Worm (Caenorhabditis elegans) whole organism, midembryonic: ENCODE data around the gene nspd-3.
"Not testable (repeated sequence)": the region's sequence is repeated elsewhere in the genome, so short reads cannot be mapped to it uniquely, and the experiment has no call there.

ENCODE experiments used
- T22C8.4 ChIP-seq: fragments of 200-800 bp; sonication (Bioruptor generic); IDR thresholded peaks from 2 replicates; pipeline ENCODE4 v1.3.6; 2022; ENCODE audit warnings: missing genetic modification characterization, missing compliant biosample characterization
- cog-1 ChIP-seq: sonication (generic microtip); optimal IDR thresholded peaks from 2 replicates; lab custom pipeline; 2016; ENCODE audit warnings: missing genetic modification characterization, missing compliant biosample characterization
- flt-1 ChIP-seq: fragments of 200-800 bp; sonication (Bioruptor generic); IDR thresholded peaks from 2 replicates; pipeline ENCODE4 v1.3.6; 2022; ENCODE audit warnings: missing genetic modification characterization, missing compliant biosample characterization
- klf-2 ChIP-seq: fragments of 200-800 bp; sonication (Bioruptor generic); conservative IDR thresholded peaks from 2 replicates; pipeline ENCODE4 v1.3.6; 2022; ENCODE audit warnings: missing genetic modification reagents, missing genetic modification characterization, missing compliant biosample characterization
- med-1 ChIP-seq: sonication (generic microtip); optimal IDR thresholded peaks from 2 replicates; lab custom pipeline; 2017; ENCODE audit warnings: missing genetic modification characterization, mild to moderate bottlenecking, missing compliant biosample characterization, antibody characterized with exemption, missing genetic modification reagents; ENCODE audit not compliant: insufficient read depth
- ref-1 ChIP-seq: fragments of 200-800 bp; sonication (Bioruptor generic); conservative IDR thresholded peaks from 2 replicates; pipeline ENCODE4 v1.3.6; 2022; ENCODE audit warnings: missing genetic modification reagents, missing genetic modification characterization, missing compliant biosample characterization
- tab-1 ChIP-seq: fragments of 200-800 bp; sonication (Bioruptor generic); IDR thresholded peaks from 2 replicates; pipeline ENCODE4 v1.3.6; 2022; ENCODE audit warnings: missing genetic modification characterization, missing compliant biosample characterization
- ztf-23 ChIP-seq: fragments of 200-800 bp; sonication (Bioruptor generic); IDR thresholded peaks from 2 replicates; pipeline ENCODE4 v1.3.6; 2022; ENCODE audit warnings: missing genetic modification reagents, missing genetic modification characterization, missing compliant biosample characterization
- ztf-29 ChIP-seq: fragments of 200-800 bp; sonication (Bioruptor generic); IDR thresholded peaks from 2 replicates; pipeline ENCODE4 v1.3.6; 2022; ENCODE audit warnings: missing genetic modification reagents, missing genetic modification characterization, missing compliant biosample characterization

nspd-3 gene

ce11 chrIV:5173032-5173431, 10.2 kb upstream of the nspd-3 start, which contains the start of gene lam-1:
TSS of gene lam-1 (plus strand) at chrIV:5173332.
- TF ChIP-seq ztf-29 (GFP tag; lab: Robert Waterston, UW) (no peak), klf-2 (GFP tag; lab: Robert Waterston, UW) (no peak), ref-1 (GFP tag; lab: Robert Waterston, UW) (no peak), cog-1 (tag; lab: Kevin White, UChicago) (no peak), flt-1 (GFP tag; lab: Robert Waterston, UW) (0 out of 2 replicates have a peak, but pooled peaks have one; percentile 40), med-1 (GFP tag; lab: Kevin White, UChicago) (no peak), ztf-23 (GFP tag; lab: Robert Waterston, UW) (no peak)

- TF ChIP-seq tab-1 (GFP tag; lab: Robert Waterston, UW) (no peak), klf-2 (GFP tag; lab: Robert Waterston, UW) (no peak)
Measured at ce11 chrIV:5171994-5172528, 9.2 kb upstream of the nspd-3 start.

DNA sequence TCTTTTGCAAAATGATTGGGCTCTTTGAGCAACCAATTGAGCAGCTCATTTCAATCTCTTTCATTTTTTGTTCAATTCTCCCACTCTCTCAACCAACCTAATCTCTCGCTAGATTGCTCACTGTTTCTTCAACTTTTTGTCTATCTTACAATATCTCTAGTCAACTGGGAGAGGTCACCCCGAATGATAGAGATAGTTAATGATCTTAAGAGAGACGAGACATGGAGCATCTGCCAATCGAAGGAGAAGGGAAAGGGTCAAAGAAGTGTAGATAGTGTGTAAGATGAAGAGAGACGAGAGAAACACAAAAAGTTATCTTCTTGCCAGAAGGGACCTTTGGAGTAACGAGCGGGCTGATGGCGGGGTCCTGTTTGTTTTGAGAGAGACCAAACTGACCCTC, 6.5 kb upstream of the nspd-3 start:
- TF ChIP-seq flt-1 (GFP tag; lab: Robert Waterston, UW) (no peak), T22C8.4 (GFP tag; lab: Robert Waterston, UW) (no peak), cog-1 (tag; lab: Kevin White, UChicago) (peak; percentile 48), ztf-29 (GFP tag; lab: Robert Waterston, UW) (no peak), tab-1 (GFP tag; lab: Robert Waterston, UW) (no peak)

- no peak for TF ChIP-seq med-1 (GFP tag; lab: Kevin White, UChicago)
- no peak for TF ChIP-seq flt-1 (GFP tag; lab: Robert Waterston, UW)
- TF ChIP-seq ztf-23 (GFP tag; lab: Robert Waterston, UW) = no peak
- TF ChIP-seq cog-1 (tag; lab: Kevin White, UChicago) = no peak
- no peak for TF ChIP-seq klf-2 (GFP tag; lab: Robert Waterston, UW)
- no peak for TF ChIP-seq T22C8.4 (GFP tag; lab: Robert Waterston, UW)
- TF ChIP-seq ref-1 (GFP tag; lab: Robert Waterston, UW) = no peak
- no peak for TF ChIP-seq ztf-29 (GFP tag; lab: Robert Waterston, UW)
- TF ChIP-seq tab-1 (GFP tag; lab: Robert Waterston, UW) = no peak
Measured at ce11 chrIV:5166030-5166429, 3.2 kb upstream of the nspd-3 start, which contains the start of gene ptp-5.1. TSS of gene ptp-5.1 (plus strand) at chrIV:5166330.

- not testable (repeated sequence) for TF ChIP-seq klf-2, tab-1, T22C8.4 (GFP tag; lab: Robert Waterston, UW)
Measured at ce11 chrIV:5165626-5166025, 2.8 kb upstream of the nspd-3 start, which contains the start of gene nspd-6. TSS of gene nspd-6 (minus strand) at chrIV:5165726.

DNA sequence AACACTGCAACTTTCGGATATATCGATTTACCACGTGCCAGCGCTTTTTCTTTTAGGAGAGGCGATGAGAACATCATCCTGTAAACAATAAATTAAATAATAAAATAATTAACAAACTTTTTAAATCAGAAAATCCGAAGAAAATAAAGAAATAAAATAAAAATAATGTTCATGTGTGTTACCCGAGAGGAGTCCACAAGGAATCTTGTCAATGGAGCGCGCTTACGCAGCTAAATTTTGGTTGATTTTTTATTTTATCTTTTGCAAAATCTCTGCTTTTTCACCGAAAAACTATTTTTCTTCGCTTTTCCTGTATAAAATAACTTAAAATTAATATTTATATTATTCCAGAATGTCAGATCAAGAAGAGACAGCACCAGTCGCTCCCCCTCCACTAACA, 2.7 kb downstream of the nspd-3 start, which contains the start of the genes C24D10.6 and C24D10.4:
Gene C24D10.6 (minus strand): TSS at position 78 of the 400 bp plus-strand sequence.
Gene C24D10.4 (plus strand): TSS at position 352 of the 400 bp plus-strand sequence.
- TF ChIP-seq ref-1 (GFP tag; lab: Robert Waterston, UW) (no peak), cog-1 (tag; lab: Kevin White, UChicago) (no peak), klf-2 (GFP tag; lab: Robert Waterston, UW) (no peak), med-1 (GFP tag; lab: Kevin White, UChicago) (no peak), flt-1 (GFP tag; lab: Robert Waterston, UW) (no peak), ztf-23 (GFP tag; lab: Robert Waterston, UW) (no peak), ztf-29 (GFP tag; lab: Robert Waterston, UW) (no peak), tab-1 (GFP tag; lab: Robert Waterston, UW) (no peak), T22C8.4 (GFP tag; lab: Robert Waterston, UW) (no peak)

- TF ChIP-seq klf-2 (GFP tag; lab: Robert Waterston, UW) = no peak
- no peak for TF ChIP-seq flt-1 (GFP tag; lab: Robert Waterston, UW)
- no peak for TF ChIP-seq T22C8.4 (GFP tag; lab: Robert Waterston, UW)
- no peak for TF ChIP-seq ztf-29 (GFP tag; lab: Robert Waterston, UW)
- no peak for TF ChIP-seq med-1 (GFP tag; lab: Kevin White, UChicago)
- no peak for TF ChIP-seq cog-1 (tag; lab: Kevin White, UChicago)
- TF ChIP-seq ref-1 (GFP tag; lab: Robert Waterston, UW) = no peak
- no peak for TF ChIP-seq ztf-23 (GFP tag; lab: Robert Waterston, UW)
- no peak for TF ChIP-seq tab-1 (GFP tag; lab: Robert Waterston, UW)
Measured at ce11 chrIV:5157226-5157625, 5.6 kb downstream of the nspd-3 start, which contains the start of gene C24D10.49. TSS of gene C24D10.49 (minus strand) at chrIV:5157326.

- no peak for TF ChIP-seq ztf-29 (GFP tag; lab: Robert Waterston, UW)
- TF ChIP-seq ztf-23 (GFP tag; lab: Robert Waterston, UW) = no peak
- no peak for TF ChIP-seq tab-1 (GFP tag; lab: Robert Waterston, UW)
- no peak for TF ChIP-seq med-1 (GFP tag; lab: Kevin White, UChicago)
- TF ChIP-seq cog-1 (tag; lab: Kevin White, UChicago) = no peak
- TF ChIP-seq ref-1 (GFP tag; lab: Robert Waterston, UW) = no peak
- TF ChIP-seq flt-1 (GFP tag; lab: Robert Waterston, UW) = no peak
- no peak for TF ChIP-seq klf-2 (GFP tag; lab: Robert Waterston, UW)
- no peak for TF ChIP-seq T22C8.4 (GFP tag; lab: Robert Waterston, UW)
Measured at ce11 chrIV:5152391-5152790, 10.4 kb downstream of the nspd-3 start, which contains the start of gene soc-2. TSS of gene soc-2 (minus strand) at chrIV:5152491.

ce11 chrIV:5149793-5150192, 13.0 kb downstream of the nspd-3 start, which contains the start of gene C24D10.5:
TSS of gene C24D10.5 (plus strand) at chrIV:5150093.
- TF ChIP-seq flt-1 (GFP tag; lab: Robert Waterston, UW) (no peak), med-1 (GFP tag; lab: Kevin White, UChicago) (no peak), cog-1 (tag; lab: Kevin White, UChicago) (no peak), ref-1 (GFP tag; lab: Robert Waterston, UW) (no peak), ztf-23 (GFP tag; lab: Robert Waterston, UW) (no peak), tab-1 (GFP tag; lab: Robert Waterston, UW) (no peak), ztf-29 (GFP tag; lab: Robert Waterston, UW) (no peak), T22C8.4 (GFP tag; lab: Robert Waterston, UW) (no peak), klf-2 (GFP tag; lab: Robert Waterston, UW) (no peak)
